Worm (Caenorhabditis elegans): Measurements from ENCODE around the gene cbd-1.

cbd-1 gene

ce11 chrIV:11379254-11379653 lies 6.5 kb downstream of the cbd-1 start, which contains the start of gene fbxb-76:
Gene fbxb-76, minus strand, starts transcription at chrIV:11379354.
- TF ChIP-seq D2030.7 (GFP tag; IDR thresholded peaks at IDR 0.05) (no peak), ztf-18 (tag; optimal IDR thresholded peaks at IDR 0.05) (no peak), ztf-22 (GFP tag; optimal IDR thresholded peaks at IDR 0.05) (no peak), F57A8.1 (GFP tag; optimal IDR thresholded peaks at IDR 0.05) (no peak), ets-4 (GFP tag; optimal IDR thresholded peaks at IDR 0.05) (no peak), fkh-3 (tag; optimal IDR thresholded peaks at IDR 0.05) (no peak), egl-44 (GFP tag; IDR thresholded peaks at IDR 0.05) (no peak), ama-1 (optimal IDR thresholded peaks at IDR 0.05) (no peak), ama-1 (GFP tag; optimal IDR thresholded peaks at IDR 0.05) (no peak), egl-18 (GFP tag; IDR thresholded peaks at IDR 0.05) (no peak), nhr-27 (tag; optimal IDR thresholded peaks at IDR 0.05) (no peak), bed-1 (GFP tag; IDR thresholded peaks at IDR 0.05) (no peak), let-607 (tag; optimal IDR thresholded peaks at IDR 0.05) (no peak), nhr-80 (tag; optimal IDR thresholded peaks at IDR 0.05) (no peak)

DNA sequence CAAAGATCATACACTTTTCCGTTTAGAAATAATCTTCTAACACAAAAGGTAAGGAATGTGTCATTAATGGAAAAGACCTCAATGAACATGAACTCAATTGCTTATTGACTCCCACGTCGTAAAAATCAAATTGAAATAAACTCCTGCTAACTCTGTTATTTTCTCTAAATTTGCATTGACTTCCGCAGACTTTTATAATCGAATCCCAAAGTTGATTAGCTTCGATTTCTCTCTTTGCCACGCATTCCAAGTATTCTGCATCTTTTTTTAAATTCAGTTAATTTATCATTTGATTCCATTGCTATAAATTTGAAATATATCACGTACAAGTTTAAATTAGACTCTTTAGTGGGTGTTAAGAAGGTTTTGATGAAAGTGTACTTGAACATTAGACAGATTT lies 15.9 kb downstream of the cbd-1 start:
- TF ChIP-seq ztf-25 (GFP tag; IDR thresholded peaks at IDR 0.05) (no peak), nhr-80 (tag; optimal IDR thresholded peaks at IDR 0.05) (no peak), F39B2.1 (GFP tag; IDR thresholded peaks at IDR 0.05) (no peak), bed-1 (GFP tag; IDR thresholded peaks at IDR 0.05) (no peak), bed-2 (GFP tag; IDR thresholded peaks at IDR 0.05) (no peak), nfya-1 (tag; optimal IDR thresholded peaks at IDR 0.05; ENCODE audit: borderline replicate concordance, insufficient read depth) (no peak), zim-3 (tag; optimal IDR thresholded peaks at IDR 0.05) (no peak), madf-10 (tag; optimal IDR thresholded peaks at IDR 0.05) (no peak), lsl-1 (GFP tag; optimal IDR thresholded peaks at IDR 0.05) (no peak), F55B11.4 (tag; optimal IDR thresholded peaks at IDR 0.05; ENCODE audit: borderline replicate concordance, insufficient read depth) (no peak), aptf-3 (GFP tag; IDR thresholded peaks at IDR 0.05) (no peak), B0261.1 (tag; optimal IDR thresholded peaks at IDR 0.05) (no peak), egrh-3 (GFP tag; IDR thresholded peaks at IDR 0.05) (no peak), chd-7 (tag; optimal IDR thresholded peaks at IDR 0.05) (no peak), sea-2 (GFP tag; IDR thresholded peaks at IDR 0.05) (no peak), attf-3 (GFP tag; conservative IDR thresholded peaks at IDR 0.05) (no peak)

ce11 chrIV:11394243-11394642 lies 21.5 kb downstream of the cbd-1 start, which contains the start of gene tag-89:
Gene tag-89, plus strand, starts transcription at chrIV:11394543.
- TF ChIP-seq xnd-1 (tag; optimal IDR thresholded peaks at IDR 0.05) (no peak), F57A8.1 (GFP tag; optimal IDR thresholded peaks at IDR 0.05) (no peak), ztf-26 (tag; optimal IDR thresholded peaks at IDR 0.05) (no peak), tbx-9 (tag; optimal IDR thresholded peaks at IDR 0.05; ENCODE audit: borderline replicate concordance) (no peak), lin-35 (GFP tag; optimal IDR thresholded peaks at IDR 0.05) (no peak), Y56A3A.18 (GFP tag; IDR thresholded peaks at IDR 0.05) (no peak), madf-6 (GFP tag; IDR thresholded peaks at IDR 0.05) (no peak), Y95B8A.8 (GFP tag; IDR thresholded peaks at IDR 0.05) (no peak), F37B4.10 (GFP tag; IDR thresholded peaks at IDR 0.05) (no peak), T07F8.4 (tag; optimal IDR thresholded peaks at IDR 0.05) (no peak), F55B11.4 (tag; optimal IDR thresholded peaks at IDR 0.05; ENCODE audit: borderline replicate concordance, insufficient read depth) (no peak), attf-5 (GFP tag; optimal IDR thresholded peaks at IDR 0.05) (no peak), nfya-2 (GFP tag; IDR thresholded peaks at IDR 0.05) (no peak), Y53G8AR.9 (GFP tag; conservative IDR thresholded peaks at IDR 0.05) (no peak), tlf-1 (GFP tag; optimal IDR thresholded peaks at IDR 0.05) (no peak), him-1 (tag; optimal IDR thresholded peaks at IDR 0.05) (no peak)
